Worm (Caenorhabditis elegans) whole organism, L1 larva: ENCODE measurements around the gene mrpl-46.

ENCODE experiments used
- C04F5.9 ChIP-seq: sonication (generic microtip); optimal IDR thresholded peaks from 2 replicates; lab custom pipeline; 2016; ENCODE audit warnings: missing genetic modification characterization, missing compliant biosample characterization
- C16A3.4 ChIP-seq: fragments of 150-350 bp; optimal IDR thresholded peaks from 2 replicates; lab custom pipeline; 2014; ENCODE audit warnings: missing biosample characterization, missing genetic modification characterization
- F16B12.6 ChIP-seq: fragments of 150-350 bp; optimal IDR thresholded peaks from 2 replicates; lab custom pipeline; 2014; ENCODE audit warnings: missing biosample characterization, missing genetic modification characterization
- aha-1 ChIP-seq: fragments of 150-350 bp; optimal IDR thresholded peaks from 2 replicates; lab custom pipeline; 2014; ENCODE audit warnings: missing biosample characterization, missing genetic modification characterization
- ama-1 ChIP-seq: fragments of 150-350 bp; optimal IDR thresholded peaks from 2 replicates; lab custom pipeline; 2014
- ceh-63 ChIP-seq: fragments of 200-800 bp; sonication (Bioruptor generic); optimal IDR thresholded peaks from 2 replicates; lab custom pipeline; 2018; ENCODE audit warnings: mild to moderate bottlenecking, missing genetic modification characterization, missing compliant biosample characterization
- ceh-82 ChIP-seq, 3 experiments: fragments of 150-350 bp in 1 of 3; sonication (generic microtip) in 2 of 3; optimal IDR thresholded peaks; 2 replicates each; lab custom pipeline; 2014 to 2017; ENCODE audit warnings: missing biosample characterization in 3 of 3, missing genetic modification characterization in 3 of 3
- ceh-88 ChIP-seq: fragments of 200-800 bp; sonication (Bioruptor generic); IDR thresholded peaks from 2 replicates; pipeline ENCODE4 v1.3.6; 2022; ENCODE audit warnings: missing genetic modification characterization, missing compliant biosample characterization
- ceh-90 ChIP-seq: sonication (generic microtip); optimal IDR thresholded peaks from 2 replicates; lab custom pipeline; 2016; ENCODE audit warnings: missing genetic modification characterization, missing compliant biosample characterization
- ces-1 ChIP-seq: fragments of 150-350 bp; optimal IDR thresholded peaks from 2 replicates; lab custom pipeline; 2014; ENCODE audit warnings: missing biosample characterization, missing genetic modification reagents, missing genetic modification characterization
- dpl-1 ChIP-seq, 3 experiments: fragments of 150-350 bp in 2 of 3; sonication (generic microtip) in 1 of 3; optimal IDR thresholded peaks; 2 replicates each; lab custom pipeline; 2014 to 2017; ENCODE audit warnings: missing biosample characterization in 3 of 3, missing genetic modification characterization in 3 of 3, missing genetic modification reagents in 3 of 3
- dsc-1 ChIP-seq: sonication (generic microtip); optimal IDR thresholded peaks from 2 replicates; lab custom pipeline; 2016; ENCODE audit warnings: mild to moderate bottlenecking, missing genetic modification characterization, missing compliant biosample characterization
- efl-1 ChIP-seq, 4 experiments: fragments of 150-350 bp; optimal IDR thresholded peaks in 3 of 4; peaks in 1 of 4; 1 replicate in 1 of 4; 2 replicates in 3 of 4; lab custom pipeline; 2014; ENCODE audit warnings: missing biosample characterization in 2 of 4, missing genetic modification characterization in 2 of 4, missing genetic modification reagents in 2 of 4
- efl-3 ChIP-seq: fragments of 200-800 bp; sonication (Bioruptor generic); optimal IDR thresholded peaks from 2 replicates; lab custom pipeline; 2018; ENCODE audit warnings: mild to moderate bottlenecking, missing genetic modification characterization, missing compliant biosample characterization
- egl-27 ChIP-seq, 2 experiments: fragments of 150-350 bp in 1 of 2; sonication (generic microtip); optimal IDR thresholded peaks; 3 replicates each; lab custom pipeline; 2017 to 2018; ENCODE audit warnings: missing biosample characterization in 2 of 2, missing genetic modification characterization in 2 of 2, missing genetic modification reagents in 2 of 2
- elt-2 ChIP-seq: sonication (generic microtip); optimal IDR thresholded peaks from 2 replicates; lab custom pipeline; 2016; ENCODE audit warnings: missing genetic modification characterization, mild to moderate bottlenecking, inconsistent platforms, missing compliant biosample characterization, missing genetic modification reagents
- elt-3 ChIP-seq, 6 experiments: fragments of 150-350 bp in 1 of 6; sonication (generic microtip); optimal IDR thresholded peaks; 2 replicates each; lab custom pipeline; 2017 to 2018; ENCODE audit warnings: missing biosample characterization in 6 of 6, missing genetic modification characterization in 6 of 6, inconsistent platforms in 1 of 6
- ets-5 ChIP-seq: fragments of 200-800 bp; sonication (Bioruptor generic); IDR thresholded peaks from 2 replicates; pipeline ENCODE4 v1.3.6; 2022; ENCODE audit warnings: missing genetic modification characterization, missing compliant biosample characterization
- fkh-4 ChIP-seq: sonication (generic microtip); optimal IDR thresholded peaks from 2 replicates; lab custom pipeline; 2016; ENCODE audit warnings: missing compliant biosample characterization, missing genetic modification characterization, borderline replicate concordance
- fkh-8 ChIP-seq: sonication (generic microtip); optimal IDR thresholded peaks from 2 replicates; lab custom pipeline; 2016; ENCODE audit warnings: mild to moderate bottlenecking, missing genetic modification characterization, missing compliant biosample characterization
- fos-1 ChIP-seq: fragments of 150-350 bp; optimal IDR thresholded peaks from 2 replicates; lab custom pipeline; 2014; ENCODE audit warnings: missing biosample characterization, missing genetic modification characterization
- grh-1 ChIP-seq: fragments of 200-800 bp; sonication (Bioruptor generic); IDR thresholded peaks from 2 replicates; pipeline ENCODE4 v1.3.6; 2022; ENCODE audit warnings: missing genetic modification reagents, missing genetic modification characterization, missing compliant biosample characterization
- hpl-2 ChIP-seq: fragments of 150-350 bp; optimal IDR thresholded peaks from 2 replicates; lab custom pipeline; 2014; ENCODE audit warnings: missing biosample characterization, missing genetic modification reagents, missing genetic modification characterization
- irx-1 ChIP-seq: sonication (generic microtip); optimal IDR thresholded peaks from 2 replicates; lab custom pipeline; 2016; ENCODE audit warnings: missing genetic modification characterization, missing compliant biosample characterization
- lin-13 ChIP-seq: fragments of 150-350 bp; optimal IDR thresholded peaks from 2 replicates; lab custom pipeline; 2014; ENCODE audit warnings: missing biosample characterization, missing genetic modification reagents, missing genetic modification characterization
- lin-15B ChIP-seq: fragments of 150-350 bp; sonication (generic microtip); optimal IDR thresholded peaks from 3 replicates; lab custom pipeline; 2014; ENCODE audit warnings: missing biosample characterization, missing genetic modification characterization
- lin-35 ChIP-seq, 2 experiments: fragments of 150-350 bp; optimal IDR thresholded peaks; 2 replicates each; lab custom pipeline; 2014; ENCODE audit warnings: missing biosample characterization in 2 of 2, missing genetic modification characterization in 2 of 2, missing genetic modification reagents in 2 of 2
- lir-3 ChIP-seq: sonication (generic microtip); optimal IDR thresholded peaks from 2 replicates; lab custom pipeline; 2016; ENCODE audit warnings: mild to moderate bottlenecking, missing genetic modification characterization, moderate library complexity, missing compliant biosample characterization; ENCODE audit not compliant: poor library complexity
- mab-9 ChIP-seq: fragments of 200-800 bp; sonication (Bioruptor generic); IDR thresholded peaks from 2 replicates; pipeline ENCODE4 v1.3.6; 2022; ENCODE audit warnings: missing genetic modification reagents, missing genetic modification characterization, missing compliant biosample characterization
- mdl-1 ChIP-seq, 2 experiments: fragments of 150-350 bp; optimal IDR thresholded peaks; 2 replicates each; lab custom pipeline; 2014 to 2017; ENCODE audit warnings: missing biosample characterization in 2 of 2, missing genetic modification characterization in 2 of 2, inconsistent platforms in 1 of 2
- mef-2 ChIP-seq: fragments of 150-350 bp; optimal IDR thresholded peaks from 2 replicates; lab custom pipeline; 2014; ENCODE audit warnings: missing biosample characterization, missing genetic modification characterization
- mep-1 ChIP-seq: fragments of 150-350 bp; optimal IDR thresholded peaks from 2 replicates; lab custom pipeline; 2014; ENCODE audit warnings: missing biosample characterization, missing genetic modification characterization
- nhr-11 ChIP-seq: fragments of 150-350 bp; optimal IDR thresholded peaks from 2 replicates; lab custom pipeline; 2014; ENCODE audit warnings: missing biosample characterization, missing genetic modification characterization
- nhr-20 ChIP-seq: sonication (generic microtip); optimal IDR thresholded peaks from 2 replicates; lab custom pipeline; 2016; ENCODE audit warnings: mild to moderate bottlenecking, missing genetic modification characterization, missing compliant biosample characterization
- nhr-237 ChIP-seq: fragments of 150-350 bp; optimal IDR thresholded peaks from 2 replicates; lab custom pipeline; 2014; ENCODE audit warnings: missing biosample characterization, missing genetic modification characterization
- nhr-28 ChIP-seq: fragments of 150-350 bp; optimal IDR thresholded peaks from 2 replicates; lab custom pipeline; 2014; ENCODE audit warnings: missing biosample characterization, missing genetic modification characterization
- nhr-71 ChIP-seq: sonication (generic microtip); optimal IDR thresholded peaks from 2 replicates; lab custom pipeline; 2016; ENCODE audit warnings: mild to moderate bottlenecking, missing genetic modification characterization, moderate library complexity, missing compliant biosample characterization
- nhr-76 ChIP-seq: sonication (generic microtip); optimal IDR thresholded peaks from 2 replicates; lab custom pipeline; 2017; ENCODE audit warnings: missing biosample characterization, missing genetic modification characterization
- nhr-85 ChIP-seq: sonication (generic microtip); peaks from one replicate; lab custom pipeline; 2016; ENCODE audit warnings: missing genetic modification characterization, inconsistent platforms, missing compliant biosample characterization
- pag-3 ChIP-seq: sonication (generic microtip); optimal IDR thresholded peaks from 2 replicates; lab custom pipeline; 2017; ENCODE audit warnings: missing genetic modification characterization, mild to moderate bottlenecking, missing compliant biosample characterization, antibody characterized with exemption, borderline replicate concordance; ENCODE audit not compliant: insufficient read depth
- pqm-1 ChIP-seq: sonication (generic microtip); optimal IDR thresholded peaks from 3 replicates; lab custom pipeline; 2017; ENCODE audit warnings: missing biosample characterization, missing genetic modification characterization
- snpc-4 ChIP-seq: fragments of 150-350 bp; optimal IDR thresholded peaks from 2 replicates; lab custom pipeline; 2014; ENCODE audit warnings: missing biosample characterization, missing genetic modification characterization
- snu-23 ChIP-seq: sonication (generic microtip); optimal IDR thresholded peaks from 2 replicates; lab custom pipeline; 2016; ENCODE audit warnings: missing genetic modification characterization, missing compliant biosample characterization
- sptf-1 ChIP-seq: fragments of 150-350 bp; optimal IDR thresholded peaks from 2 replicates; lab custom pipeline; 2014; ENCODE audit warnings: missing biosample characterization, missing genetic modification characterization
- tlp-1 ChIP-seq: fragments of 150-350 bp; optimal IDR thresholded peaks from 2 replicates; lab custom pipeline; 2014; ENCODE audit warnings: missing biosample characterization, missing genetic modification characterization
- unc-130 ChIP-seq: fragments of 150-350 bp; optimal IDR thresholded peaks from 2 replicates; lab custom pipeline; 2017; ENCODE audit warnings: missing biosample characterization, missing genetic modification characterization, inconsistent platforms
- unc-30 ChIP-seq: sonication (generic microtip); optimal IDR thresholded peaks from 2 replicates; lab custom pipeline; 2017; ENCODE audit warnings: missing biosample characterization, missing genetic modification characterization
- unc-62 ChIP-seq: fragments of 150-350 bp; optimal IDR thresholded peaks from 2 replicates; lab custom pipeline; 2014; ENCODE audit warnings: missing biosample characterization, missing genetic modification reagents, missing genetic modification characterization
- unc-98 ChIP-seq: fragments of 200-800 bp; sonication (Bioruptor generic); IDR thresholded peaks from 2 replicates; pipeline ENCODE4 v1.3.6; 2022; ENCODE audit warnings: missing genetic modification characterization, missing compliant biosample characterization
- vab-15 ChIP-seq: sonication (generic microtip); optimal IDR thresholded peaks from 2 replicates; lab custom pipeline; 2017; ENCODE audit warnings: missing genotype, mild to moderate bottlenecking, missing genetic modification characterization, missing compliant biosample characterization
- zip-4 ChIP-seq: fragments of 200-800 bp; sonication (Bioruptor generic); optimal IDR thresholded peaks from 2 replicates; lab custom pipeline; 2018; ENCODE audit warnings: mild to moderate bottlenecking, missing genetic modification characterization, moderate library complexity, missing compliant biosample characterization
- ztf-4 ChIP-seq: fragments of 150-350 bp; optimal IDR thresholded peaks from 2 replicates; lab custom pipeline; 2014; ENCODE audit warnings: missing biosample characterization, missing genetic modification characterization

mrpl-46 gene

ce11 chrIV:796521-797073, 4.0 kb upstream of the mrpl-46 start, which contains the start of the genes F56B3.11 and ech-5 (continued):
- TF ChIP-seq unc-62 (no peak), nhr-76 (tag; lab: Kevin White, UChicago) (no peak), mab-9 (GFP tag; lab: Robert Waterston, UW) (peak; percentile 71), ets-5 (GFP tag; lab: Robert Waterston, UW) (no peak), elt-3 (tag; optimal IDR thresholded peaks at IDR 0.05; lab: Kevin White, UChicago) (peak in 1 of 6 experiments; percentile 34), unc-130 (no peak), ceh-90 (tag; lab: Kevin White, UChicago) (peak; percentile 80), aha-1 (no peak), F16B12.6 (tag; lab: Kevin White, UChicago) (peak; percentile 19), mdl-1 (tag; optimal IDR thresholded peaks at IDR 0.05; lab: Kevin White, UChicago) (no peak), lin-35 (GFP tag; optimal IDR thresholded peaks at IDR 0.05; lab: Kevin White, UChicago) (peak; percentile 64 to 77), sptf-1 (tag; lab: Kevin White, UChicago) (no peak), ama-1 (no peak), mep-1 (tag; lab: Kevin White, UChicago) (peak; percentile 83), C04F5.9 (tag; lab: Kevin White, UChicago) (peak; percentile 87), lin-13 (GFP tag; lab: Kevin White, UChicago) (peak; percentile 47), nhr-237 (tag; lab: Kevin White, UChicago) (peak; percentile 50), efl-3 (GFP tag; lab: Kevin White, UChicago) (peak; percentile 72), ceh-63 (GFP tag; lab: Kevin White, UChicago) (no peak), nhr-28 (no peak), tlp-1 (tag; lab: Kevin White, UChicago) (no peak), pag-3 (tag; lab: Kevin White, UChicago) (no peak), dsc-1 (tag; lab: Kevin White, UChicago) (peak; percentile 88), ztf-4 (tag; lab: Kevin White, UChicago) (no peak), hpl-2 (GFP tag; lab: Kevin White, UChicago) (no peak), ces-1 (GFP tag; lab: Kevin White, UChicago) (no peak), lir-3 (tag; lab: Kevin White, UChicago) (no peak), ceh-88 (GFP tag; lab: Robert Waterston, UW) (peak; percentile 93), nhr-85 (tag; lab: Kevin White, UChicago) (peak; percentile 95), pqm-1 (tag; lab: Kevin White, UChicago) (no peak), snu-23 (GFP tag; lab: Kevin White, UChicago) (peak; percentile 92), nhr-20 (peak; percentile 87), nhr-71 (tag; lab: Kevin White, UChicago) (peak; percentile 95), grh-1 (GFP tag; lab: Robert Waterston, UW) (peak; percentile 42; the same call in 1 of the 2 replicates), fkh-4 (tag; lab: Kevin White, UChicago) (peak; percentile 81), lin-15B (tag; lab: Kevin White, UChicago) (peak; percentile 76), dpl-1 (GFP tag; optimal IDR thresholded peaks at IDR 0.05; lab: Kevin White, UChicago) (peak; percentile 58 to 77 (median 68)), unc-98 (GFP tag; lab: Robert Waterston, UW) (peak; percentile 93), egl-27 (tag; optimal IDR thresholded peaks at IDR 0.05; lab: Kevin White, UChicago) (no peak), nhr-11 (tag; lab: Kevin White, UChicago) (no peak), vab-15 (tag; lab: Kevin White, UChicago) (peak; percentile 70), ceh-82 (tag; optimal IDR thresholded peaks at IDR 0.05; lab: Kevin White, UChicago) (peak; percentile 5 to 58 (median 20)), elt-2 (tag; lab: Kevin White, UChicago) (peak; percentile 68), efl-1 (optimal IDR thresholded peaks at IDR 0.05; lab: Kevin White, UChicago) (peak; percentile 65 to 78), efl-1 (GFP tag; optimal IDR thresholded peaks at IDR 0.05 in 1 of 2; lab: Kevin White, UChicago) (peak; percentile 74 to 93), fkh-8 (tag; lab: Kevin White, UChicago) (peak; percentile 95), fos-1 (tag; lab: Kevin White, UChicago) (peak; percentile 32), irx-1 (tag; lab: Kevin White, UChicago) (peak; percentile 84), unc-30 (tag; lab: Kevin White, UChicago) (no peak), mef-2 (tag; lab: Kevin White, UChicago) (no peak), C16A3.4 (tag; lab: Kevin White, UChicago) (peak; percentile 77), snpc-4 (tag; lab: Kevin White, UChicago) (peak; percentile 45), zip-4 (peak; percentile 19)
